Worm (Caenorhabditis elegans) whole organism, L4 larva: ENCODE data around the gene fbxa-166.

Experiments
- duxl-1 ChIP-seq: sonication (generic microtip); optimal IDR thresholded peaks from 2 replicates; lab custom pipeline; 2016; ENCODE audit warnings: mild to moderate bottlenecking, missing genetic modification characterization, moderate library complexity, missing compliant biosample characterization; ENCODE audit not compliant: poor library complexity
- lir-3 ChIP-seq: sonication (generic microtip); optimal IDR thresholded peaks from 2 replicates; lab custom pipeline; 2016; ENCODE audit warnings: mild to moderate bottlenecking, missing genetic modification characterization, missing compliant biosample characterization

- TF ChIP-seq lir-3, result no peak
- TF ChIP-seq duxl-1 (tag; lab: Kevin White, UChicago), result no peak
Observed at ce11 chrII:1610630-1611029, 8.2 kb downstream of the fbxa-166 start, which contains the start of gene fbxa-163.
